Worm (Caenorhabditis elegans): Measurements from ENCODE around the gene cht-1.

cht-1 gene

DNA sequence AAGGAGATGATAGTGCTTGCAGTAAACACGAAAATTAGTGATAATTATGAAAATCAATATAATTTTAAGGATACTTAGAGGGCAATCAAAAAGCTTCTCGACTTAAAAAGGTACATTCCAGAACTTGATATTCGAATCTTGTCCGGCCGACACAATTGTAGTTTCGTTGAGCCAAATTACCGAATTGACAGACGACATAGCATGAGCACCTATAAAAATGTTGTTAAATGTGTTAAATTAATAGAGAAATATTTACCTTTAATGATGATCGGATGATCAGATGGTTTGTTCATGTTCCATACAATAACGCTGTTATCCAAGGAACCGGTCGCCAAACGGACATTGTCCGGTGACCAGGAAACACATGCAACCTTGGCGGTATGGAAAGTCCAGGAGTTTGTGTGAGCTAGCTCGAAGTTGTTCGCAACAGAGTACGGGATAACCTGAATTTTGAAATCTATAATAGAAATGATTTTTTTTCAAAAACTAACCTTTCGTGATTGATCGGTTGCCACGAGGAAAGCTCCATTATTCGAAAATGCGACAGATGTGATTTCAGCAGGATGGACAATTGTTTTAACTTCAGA is 9.0 kb upstream of the cht-1 start (continued):
- no peak for TF ChIP-seq Y53F4B.3 (GFP tag; IDR thresholded peaks at IDR 0.05)
- TF ChIP-seq hlh-26 (GFP tag; conservative IDR thresholded peaks at IDR 0.05) = no peak
- TF ChIP-seq nhr-90 (tag; optimal IDR thresholded peaks at IDR 0.05) = peak; percentile 61
- TF ChIP-seq B0019.2 (GFP tag; conservative IDR thresholded peaks at IDR 0.05) = no peak
- no peak for TF ChIP-seq ztf-25 (GFP tag; IDR thresholded peaks at IDR 0.05)
- no peak for TF ChIP-seq attf-5 (GFP tag; optimal IDR thresholded peaks at IDR 0.05)
- TF ChIP-seq ceh-58 (GFP tag; IDR thresholded peaks at IDR 0.05) = no peak
- TF ChIP-seq T07F8.4 (tag; optimal IDR thresholded peaks at IDR 0.05) = no peak
- TF ChIP-seq let-526 (GFP tag; IDR thresholded peaks at IDR 0.05) = no peak
- 0 out of 2 replicates have a peak, but pooled peaks have one; percentile 25 for TF ChIP-seq ekl-4 (GFP tag; IDR thresholded peaks at IDR 0.05)
- TF ChIP-seq nfya-2 (GFP tag; IDR thresholded peaks at IDR 0.05) = no peak
- TF ChIP-seq snpc-4 (GFP tag; optimal IDR thresholded peaks at IDR 0.05) = no peak
- TF ChIP-seq snpc-4 (tag; optimal IDR thresholded peaks at IDR 0.05) = peak in 1 of 4 experiments; percentile 25
- peak; percentile 78 for TF ChIP-seq B0336.3 (GFP tag; IDR thresholded peaks at IDR 0.05)
- TF ChIP-seq hrde-1 (tag; optimal IDR thresholded peaks at IDR 0.05; ENCODE audit: borderline replicate concordance) = no peak
- no peak for TF ChIP-seq Y79H2A.3 (GFP tag; conservative IDR thresholded peaks at IDR 0.05)
- no peak for TF ChIP-seq hmg-20 (GFP tag; IDR thresholded peaks at IDR 0.05)
- TF ChIP-seq lin-35 (GFP tag; optimal IDR thresholded peaks at IDR 0.05) = no peak
- no peak for TF ChIP-seq mxl-1 (tag; optimal IDR thresholded peaks at IDR 0.05)
- TF ChIP-seq akir-1 (GFP tag; optimal IDR thresholded peaks at IDR 0.05) = no peak
- no peak for TF ChIP-seq ets-4 (GFP tag; optimal IDR thresholded peaks at IDR 0.05)
- peak; percentile 85 for TF ChIP-seq repo-1 (tag; optimal IDR thresholded peaks at IDR 0.05)
- TF ChIP-seq egl-18 (GFP tag; IDR thresholded peaks at IDR 0.05) = no peak
- TF ChIP-seq ama-1 (optimal IDR thresholded peaks at IDR 0.05) = no peak
- TF ChIP-seq ama-1 (GFP tag; optimal IDR thresholded peaks at IDR 0.05) = no peak
- no peak for TF ChIP-seq die-1 (tag; optimal IDR thresholded peaks at IDR 0.05)
- peak in 1 of 2 experiments; percentile 2 for TF ChIP-seq let-607 (tag; optimal IDR thresholded peaks at IDR 0.05)
- no peak for TF ChIP-seq egl-44 (GFP tag; IDR thresholded peaks at IDR 0.05)
- TF ChIP-seq zim-3 (tag; optimal IDR thresholded peaks at IDR 0.05) = no peak
- no peak for TF ChIP-seq ztf-18 (tag; optimal IDR thresholded peaks at IDR 0.05)
- TF ChIP-seq lin-40 (tag; optimal IDR thresholded peaks at IDR 0.05) = no peak
- no peak for TF ChIP-seq unc-62 (GFP tag; optimal IDR thresholded peaks at IDR 0.05)
- no peak for TF ChIP-seq T26A5.8 (tag; optimal IDR thresholded peaks at IDR 0.05)
- TF ChIP-seq madf-6 (GFP tag; IDR thresholded peaks at IDR 0.05) = no peak; the same call in 1 of the 2 replicates
- no peak; the same call in 1 of the 2 replicates for TF ChIP-seq madf-3 (GFP tag; IDR thresholded peaks at IDR 0.05)
- TF ChIP-seq nhr-27 (tag; optimal IDR thresholded peaks at IDR 0.05) = no peak
- no peak for TF ChIP-seq fkh-3 (tag; optimal IDR thresholded peaks at IDR 0.05)
- TF ChIP-seq Y56A3A.18 (GFP tag; IDR thresholded peaks at IDR 0.05) = peak; percentile 81
- TF ChIP-seq rcor-1 (GFP tag; IDR thresholded peaks at IDR 0.05) = no peak
- TF ChIP-seq snpc-1.1 (tag; optimal IDR thresholded peaks at IDR 0.05; ENCODE audit: insufficient read depth) = no peak
- TF ChIP-seq lag-1 (GFP tag; IDR thresholded peaks at IDR 0.05) = no peak
- TF ChIP-seq somi-1 (GFP tag; optimal IDR thresholded peaks at IDR 0.05) = no peak
- TF ChIP-seq B0261.1 (tag; optimal IDR thresholded peaks at IDR 0.05) = no peak
- TF ChIP-seq snpc-3.4 (tag; optimal IDR thresholded peaks at IDR 0.05) = no peak
- TF ChIP-seq C06A6.2 (GFP tag; conservative IDR thresholded peaks at IDR 0.05) = 0 out of 2 replicates have a peak, but pooled peaks have one; percentile 21
- TF ChIP-seq attf-6 (GFP tag; IDR thresholded peaks at IDR 0.05) = no peak
- TF ChIP-seq madf-8 (GFP tag; conservative IDR thresholded peaks at IDR 0.05) = no peak
- TF ChIP-seq ztf-26 (tag; optimal IDR thresholded peaks at IDR 0.05) = no peak
- TF ChIP-seq F57C9.4 (tag; optimal IDR thresholded peaks at IDR 0.05) = no peak

All from whole organism, young adult.